Worm (Caenorhabditis elegans): Measurements from ENCODE around the gene F58F12.2.

F58F12.2 gene

ce11 chrII:6387937-6388336 is at the start of gene F58F12.2:
Gene F58F12.2 (minus strand): TSS chrII:6388037.
- no peak for TF ChIP-seq grh-1 (GFP tag; IDR thresholded peaks at IDR 0.05)
- no peak for TF ChIP-seq unc-98 (GFP tag; IDR thresholded peaks at IDR 0.05)
- TF ChIP-seq rnt-1 (tag; optimal IDR thresholded peaks at IDR 0.05): no peak
- no peak for TF ChIP-seq swsn-7 (tag; optimal IDR thresholded peaks at IDR 0.05)
- no peak for TF ChIP-seq nhr-237 (tag; optimal IDR thresholded peaks at IDR 0.05)
- no peak for TF ChIP-seq aha-1 (tag; optimal IDR thresholded peaks at IDR 0.05)
- no peak for TF ChIP-seq mab-9 (GFP tag; IDR thresholded peaks at IDR 0.05)
- no peak for TF ChIP-seq dsc-1 (tag; optimal IDR thresholded peaks at IDR 0.05)
- TF ChIP-seq nhr-71 (tag; optimal IDR thresholded peaks at IDR 0.05): no peak
- TF ChIP-seq blmp-1 (tag; optimal IDR thresholded peaks at IDR 0.05): no peak
- TF ChIP-seq sup-37 (GFP tag; optimal IDR thresholded peaks at IDR 0.05): no peak
- TF ChIP-seq unc-130 (tag; optimal IDR thresholded peaks at IDR 0.05): no peak

- TF ChIP-seq ztf-11 (tag; optimal IDR thresholded peaks at IDR 0.05) (peak in 1 of 2 experiments; percentile 0), unc-30 (tag; optimal IDR thresholded peaks at IDR 0.05) (no peak)
Observed at ce11 chrII:6436845-6437244, 49.0 kb upstream of the F58F12.2 start.

ce11 chrII:6425993-6426392 is 38.2 kb upstream of the F58F12.2 start, which contains the start of gene col-75:
Gene col-75 (plus strand): TSS chrII:6426293.
- TF ChIP-seq lin-39 (tag; optimal IDR thresholded peaks at IDR 0.05): no peak
- no peak for TF ChIP-seq ceh-90 (tag; optimal IDR thresholded peaks at IDR 0.05)
- TF ChIP-seq zip-4 (GFP tag; optimal IDR thresholded peaks at IDR 0.05): no peak
- TF ChIP-seq blmp-1 (tag; optimal IDR thresholded peaks at IDR 0.05): no peak
- TF ChIP-seq nhr-90 (tag; optimal IDR thresholded peaks at IDR 0.05; ENCODE audit: poor library complexity): no peak
- no peak for TF ChIP-seq nhr-28 (tag; optimal IDR thresholded peaks at IDR 0.05)
- no peak for TF ChIP-seq pqm-1 (tag; optimal IDR thresholded peaks at IDR 0.05)
- no peak for TF ChIP-seq unc-86 (tag; optimal IDR thresholded peaks at IDR 0.05)
- no peak for TF ChIP-seq Y116A8C.19 (tag; optimal IDR thresholded peaks at IDR 0.05; ENCODE audit: borderline replicate concordance)
- TF ChIP-seq ama-1 (optimal IDR thresholded peaks at IDR 0.05): no peak
- no peak for TF ChIP-seq nhr-20 (tag; optimal IDR thresholded peaks at IDR 0.05)
- no peak for TF ChIP-seq C16A3.4 (tag; optimal IDR thresholded peaks at IDR 0.05)

ce11 chrII:6422812-6423211 is 35.0 kb upstream of the F58F12.2 start, which contains the start of gene K03H9.3:
Gene K03H9.3 (plus strand): TSS chrII:6423112.
- no peak for TF ChIP-seq ces-1 (GFP tag; optimal IDR thresholded peaks at IDR 0.05)
- TF ChIP-seq lin-14 (GFP tag; optimal IDR thresholded peaks at IDR 0.05): no peak

- TF ChIP-seq snpc-4 (tag; optimal IDR thresholded peaks at IDR 0.05) (no peak), ceh-88 (GFP tag; IDR thresholded peaks at IDR 0.05) (no peak), ets-5 (GFP tag; IDR thresholded peaks at IDR 0.05) (no peak), snu-23 (GFP tag; optimal IDR thresholded peaks at IDR 0.05) (no peak), aha-1 (tag; optimal IDR thresholded peaks at IDR 0.05) (no peak), fos-1 (tag; optimal IDR thresholded peaks at IDR 0.05) (no peak), nhr-77 (tag; optimal IDR thresholded peaks at IDR 0.05) (no peak), mab-9 (GFP tag; IDR thresholded peaks at IDR 0.05) (no peak), dsc-1 (tag; optimal IDR thresholded peaks at IDR 0.05) (no peak), pax-3 (tag; optimal IDR thresholded peaks at IDR 0.05) (no peak), egl-27 (tag; optimal IDR thresholded peaks at IDR 0.05) (no peak), sup-37 (GFP tag; optimal IDR thresholded peaks at IDR 0.05) (no peak)
Observed at ce11 chrII:6419163-6419562, 31.3 kb upstream of the F58F12.2 start.

ce11 chrII:6417999-6418398 is 30.2 kb upstream of the F58F12.2 start:
- no peak for TF ChIP-seq elt-3 (tag; optimal IDR thresholded peaks at IDR 0.05)
- no peak for TF ChIP-seq nhr-84 (tag; optimal IDR thresholded peaks at IDR 0.05)
- no peak for TF ChIP-seq zip-4 (GFP tag; optimal IDR thresholded peaks at IDR 0.05)
- no peak for TF ChIP-seq aly-2 (tag; optimal IDR thresholded peaks at IDR 0.05)
- no peak for TF ChIP-seq jun-1 (tag; optimal IDR thresholded peaks at IDR 0.05)
- TF ChIP-seq unc-86 (tag; optimal IDR thresholded peaks at IDR 0.05): no peak
- no peak for TF ChIP-seq ztf-4 (tag; optimal IDR thresholded peaks at IDR 0.05)
- no peak for TF ChIP-seq ztf-11 (tag; optimal IDR thresholded peaks at IDR 0.05)
- TF ChIP-seq grh-1 (GFP tag; IDR thresholded peaks at IDR 0.05): no peak
- TF ChIP-seq unc-30 (tag; optimal IDR thresholded peaks at IDR 0.05): no peak
- no peak for TF ChIP-seq lin-13 (GFP tag; optimal IDR thresholded peaks at IDR 0.05)
- no peak for TF ChIP-seq nhr-19 (GFP tag; conservative IDR thresholded peaks at IDR 0.05)
- no peak for TF ChIP-seq ets-5 (GFP tag; IDR thresholded peaks at IDR 0.05)
